Fruit fly (Drosophila melanogaster): ENCODE measurements around the gene dmGlut.

Gene dmGlut

DNA sequence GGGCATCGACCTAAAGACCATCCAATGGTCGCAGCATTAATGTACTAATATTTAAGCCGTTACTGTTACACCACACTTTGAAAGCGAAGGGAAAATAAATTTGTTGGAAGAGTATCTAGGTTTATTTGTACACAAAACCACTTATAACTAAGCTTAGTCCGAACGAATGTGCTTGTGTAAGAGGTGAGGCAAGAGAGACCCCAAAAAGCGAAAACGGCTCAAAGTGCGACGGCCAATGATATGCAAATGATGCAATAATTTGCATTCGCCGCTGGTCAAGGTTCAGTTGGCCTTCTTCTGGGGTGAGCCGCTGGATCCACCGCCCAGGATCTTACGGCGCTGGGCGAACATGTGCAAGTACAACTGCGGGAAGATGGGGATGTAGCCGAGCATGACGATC, 26.1 kb upstream of the dmGlut start:
- no peak for TF ChIP-seq CG8478 (optimal IDR thresholded peaks at IDR 0.05)
- no peak for TF ChIP-seq EcR (GFP tag; optimal IDR thresholded peaks at IDR 0.05)
- TF ChIP-seq usp (GFP tag; optimal IDR thresholded peaks at IDR 0.05): no peak
- TF ChIP-seq pan (optimal IDR thresholded peaks at IDR 0.05): no peak
- no peak for TF ChIP-seq psq (optimal IDR thresholded peaks at IDR 0.05)
- TF ChIP-seq Dll (optimal IDR thresholded peaks at IDR 0.05): no peak

DNA sequence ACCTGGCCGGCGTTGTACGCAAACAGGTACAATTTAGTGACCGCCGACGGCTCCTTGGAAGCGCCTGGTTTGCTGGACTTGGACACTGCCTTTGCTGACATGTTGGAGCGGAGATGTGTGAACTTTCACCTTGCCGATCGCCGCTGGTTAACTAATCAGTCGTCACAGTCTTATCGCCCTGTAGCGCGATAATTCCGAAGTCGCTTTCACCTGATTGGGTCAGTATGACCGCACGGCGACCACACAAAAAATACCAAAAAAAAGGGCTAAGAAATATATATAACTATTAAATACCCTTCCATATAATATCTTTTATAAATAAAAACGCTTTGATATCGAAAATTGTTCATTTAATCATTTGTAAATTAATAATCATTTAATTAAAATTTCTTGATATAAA, 25.2 kb upstream of the dmGlut start, which contains the start of gene Hacd1:
Hacd1 (minus strand) TSS at position 216 of the 400 bp plus-strand sequence.
- no peak for TF ChIP-seq EcR (GFP tag; optimal IDR thresholded peaks at IDR 0.05)
- TF ChIP-seq pan (optimal IDR thresholded peaks at IDR 0.05): no peak
- TF ChIP-seq CG8478 (optimal IDR thresholded peaks at IDR 0.05): no peak
- no peak for TF ChIP-seq Dll (optimal IDR thresholded peaks at IDR 0.05)
- TF ChIP-seq psq (optimal IDR thresholded peaks at IDR 0.05): no peak
- TF ChIP-seq usp (GFP tag; optimal IDR thresholded peaks at IDR 0.05): no peak

- TF ChIP-seq psq (optimal IDR thresholded peaks at IDR 0.05) (no peak), pan (optimal IDR thresholded peaks at IDR 0.05) (no peak), CG8478 (optimal IDR thresholded peaks at IDR 0.05) (no peak), Dll (optimal IDR thresholded peaks at IDR 0.05) (peak; percentile 50)
Observed at dm6 chr2L:12002922-12003791, 24.1 kb upstream of the dmGlut start.

DNA sequence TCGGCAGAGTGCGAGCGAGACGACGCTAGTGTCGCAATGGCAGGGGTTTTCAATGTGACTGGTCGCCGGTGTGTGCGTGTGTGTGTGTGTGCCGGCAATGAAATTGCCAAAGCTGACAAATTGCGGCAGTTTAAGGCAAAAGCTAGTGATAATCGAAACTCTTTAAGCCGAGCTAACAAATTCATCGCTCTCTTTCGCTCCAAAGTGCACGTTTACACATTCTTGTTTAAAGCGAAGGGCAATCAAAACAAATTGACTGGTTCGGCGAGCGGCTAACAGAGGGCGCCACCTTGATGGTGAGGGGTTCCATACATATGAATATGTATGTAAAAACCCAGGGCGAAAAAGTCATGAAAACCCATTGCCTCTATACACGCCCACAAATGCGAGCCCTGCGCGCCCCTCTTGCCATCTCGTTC, 23.4 kb upstream of the dmGlut start:
- TF ChIP-seq Dll (optimal IDR thresholded peaks at IDR 0.05) (no peak), pan (optimal IDR thresholded peaks at IDR 0.05) (no peak), psq (optimal IDR thresholded peaks at IDR 0.05) (no peak), usp (GFP tag; optimal IDR thresholded peaks at IDR 0.05) (no peak), EcR (GFP tag; optimal IDR thresholded peaks at IDR 0.05) (no peak)

DNA sequence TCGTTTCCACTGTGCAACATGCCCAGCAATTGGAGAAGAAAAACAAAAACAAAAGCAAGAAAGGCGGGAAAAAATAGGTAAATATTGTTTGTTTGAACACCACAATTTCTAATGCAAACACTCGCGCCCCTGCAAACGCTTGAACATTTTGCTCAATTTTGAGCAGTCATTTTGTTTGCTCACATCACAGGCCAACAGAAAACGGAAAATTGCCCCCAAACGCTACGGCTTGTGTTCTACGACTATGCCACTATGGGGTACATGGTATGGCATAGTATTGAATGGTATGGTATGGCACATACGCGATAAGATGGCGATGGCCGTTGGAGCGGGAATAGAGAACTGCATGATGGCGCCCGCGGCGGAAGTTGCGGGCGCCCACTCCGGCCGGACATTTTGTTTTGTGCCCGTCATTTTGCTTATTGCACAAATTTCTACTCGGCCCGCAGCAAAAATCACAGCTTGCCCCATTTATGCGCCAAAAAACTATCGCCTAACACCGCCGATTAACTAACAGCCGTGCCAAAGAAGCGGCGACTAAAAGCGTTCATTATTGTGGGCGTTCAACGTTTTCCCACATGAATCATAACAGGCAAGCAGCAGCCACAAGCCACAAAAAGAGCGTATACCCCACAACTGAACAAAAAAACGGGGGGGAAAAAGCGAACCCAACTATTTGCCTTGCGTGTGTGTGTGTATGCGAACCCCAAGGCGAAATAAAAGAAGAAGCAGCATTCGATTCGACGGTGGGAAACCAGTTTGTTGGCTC, 22.8 kb upstream of the dmGlut start:
- no peak for TF ChIP-seq usp (GFP tag; optimal IDR thresholded peaks at IDR 0.05)
- TF ChIP-seq EcR (GFP tag; optimal IDR thresholded peaks at IDR 0.05): peak in 1 of 2 experiments; percentile 51
- TF ChIP-seq psq (optimal IDR thresholded peaks at IDR 0.05): no peak
- TF ChIP-seq Dll (optimal IDR thresholded peaks at IDR 0.05): no peak
- no peak for TF ChIP-seq pan (optimal IDR thresholded peaks at IDR 0.05)
- TF ChIP-seq CG8478 (optimal IDR thresholded peaks at IDR 0.05): no peak

dm6 chr2L:12005436-12006396, 21.5 kb upstream of the dmGlut start:
- TF ChIP-seq EcR (GFP tag; optimal IDR thresholded peaks at IDR 0.05) (peak; percentile 81 to 82), psq (optimal IDR thresholded peaks at IDR 0.05) (no peak), pan (optimal IDR thresholded peaks at IDR 0.05) (no peak), CG8478 (optimal IDR thresholded peaks at IDR 0.05) (no peak), usp (GFP tag; optimal IDR thresholded peaks at IDR 0.05) (no peak), Dll (optimal IDR thresholded peaks at IDR 0.05) (peak; percentile 73)

DNA sequence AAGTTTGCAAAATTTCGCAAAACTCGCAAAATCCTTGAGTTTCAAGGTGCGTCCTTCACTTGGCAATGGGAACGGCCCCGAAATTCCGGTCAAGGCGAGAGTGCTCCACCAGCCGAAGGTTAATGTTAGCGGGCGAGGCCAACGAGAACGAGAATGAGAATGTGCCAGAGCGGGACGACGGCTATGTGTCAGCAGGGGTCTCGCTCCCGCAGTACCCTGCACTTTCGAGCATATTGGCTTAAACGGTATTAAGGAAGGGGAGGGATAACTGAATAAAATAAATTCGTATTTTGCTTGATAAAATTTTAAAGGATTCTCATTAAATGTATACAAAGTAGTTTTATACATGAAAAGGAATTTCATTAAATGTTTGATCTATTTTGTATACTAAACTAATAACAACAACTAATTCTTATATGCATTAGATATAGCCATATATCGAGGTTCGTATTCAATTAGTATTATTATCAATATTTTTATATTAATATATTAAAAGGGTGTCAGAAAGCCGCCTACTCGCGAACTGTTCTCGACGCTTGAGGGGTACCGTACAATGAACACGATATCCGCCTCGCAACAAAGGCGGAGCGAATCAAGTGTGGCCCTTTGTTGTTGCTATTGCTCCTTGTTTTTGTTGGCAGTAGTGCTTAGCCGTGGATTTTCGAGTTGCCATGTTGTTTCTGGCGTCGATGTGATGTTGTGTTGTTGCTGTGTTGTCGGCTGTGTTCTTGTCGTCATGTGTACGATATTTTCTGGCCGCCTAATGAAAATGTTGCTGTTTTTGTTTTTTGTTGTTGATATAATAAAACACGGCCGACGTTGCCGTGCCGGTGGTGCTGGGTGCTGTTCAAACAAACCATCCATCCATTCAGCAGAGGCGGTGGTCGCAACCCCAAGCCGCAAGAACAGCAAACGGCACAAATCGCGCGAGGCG, 20.6 kb upstream of the dmGlut start:
- TF ChIP-seq Dll (optimal IDR thresholded peaks at IDR 0.05) (no peak), CG8478 (optimal IDR thresholded peaks at IDR 0.05) (peak; percentile 32), pan (optimal IDR thresholded peaks at IDR 0.05) (peak; percentile 80)

dm6 chr2L:12007331-12007791, 19.9 kb upstream of the dmGlut start:
- no peak for TF ChIP-seq psq (optimal IDR thresholded peaks at IDR 0.05)
- peak; percentile 21 for TF ChIP-seq Dll (optimal IDR thresholded peaks at IDR 0.05)
- TF ChIP-seq pan (optimal IDR thresholded peaks at IDR 0.05): no peak
- no peak for TF ChIP-seq usp (GFP tag; optimal IDR thresholded peaks at IDR 0.05)
- TF ChIP-seq EcR (GFP tag; optimal IDR thresholded peaks at IDR 0.05): peak; percentile 60 to 85
- peak; percentile 69 for TF ChIP-seq CG8478 (optimal IDR thresholded peaks at IDR 0.05)

dm6 chr2L:12007853-12008252, 19.4 kb upstream of the dmGlut start, which contains the start of gene Rh5:
TSS of gene Rh5 (plus strand) at chr2L:12008153.
- TF ChIP-seq CG8478 (optimal IDR thresholded peaks at IDR 0.05): no peak
- no peak for TF ChIP-seq psq (optimal IDR thresholded peaks at IDR 0.05)
- TF ChIP-seq EcR (GFP tag; optimal IDR thresholded peaks at IDR 0.05): no peak
- no peak for TF ChIP-seq usp (GFP tag; optimal IDR thresholded peaks at IDR 0.05)
- TF ChIP-seq pan (optimal IDR thresholded peaks at IDR 0.05): no peak
- no peak for TF ChIP-seq Dll (optimal IDR thresholded peaks at IDR 0.05)

All from whole organism.